Fruit fly (Drosophila melanogaster): ENCODE data around the gene Tim9b.
A peak's percentile ranks its signal among the peaks of the same experiment; 100 is the strongest.

dm6 chrX:19663196-19663858, 45.0 kb upstream of the Tim9b start:
- TF ChIP-seq EcR (GFP tag; optimal IDR thresholded peaks at IDR 0.05) (peak; percentile 72), CG13204 (GFP tag; optimal IDR thresholded peaks at IDR 0.05) (peak; percentile 25), fd96Ca (GFP tag; IDR thresholded peaks at IDR 0.05) (no peak), Pif1A (GFP tag; optimal IDR thresholded peaks at IDR 0.05) (peak; percentile 16), Ets98B (GFP tag; IDR thresholded peaks at IDR 0.05) (no peak), Pif1B (GFP tag; optimal IDR thresholded peaks at IDR 0.05) (peak; percentile 51), gl (tag; optimal IDR thresholded peaks at IDR 0.05) (no peak), CG12605 (GFP tag; IDR thresholded peaks at IDR 0.05) (no peak), CG17806 (tag; optimal IDR thresholded peaks at IDR 0.05) (peak; percentile 15), rn (GFP tag; IDR thresholded peaks at IDR 0.05) (no peak), CG9948 (tag; optimal IDR thresholded peaks at IDR 0.05) (peak; percentile 48), D1 (tag; optimal IDR thresholded peaks at IDR 0.05) (no peak), CG15710 (tag; optimal IDR thresholded peaks at IDR 0.05) (peak; percentile 54)

Data from whole organism, pupa.